Fruit fly (Drosophila melanogaster) whole organism, adult: ENCODE results near the gene CG32037.

Experiments used
- CG11617 ChIP-seq: fragments of 200-800 bp; sonication (Bioruptor generic); optimal IDR thresholded peaks from 2 replicates; lab custom pipeline; 2017; ENCODE audit warnings: mild to moderate bottlenecking, missing biosample characterization, missing genetic modification reagents, missing genetic modification characterization
- CG12768 ChIP-seq: fragments of 200-800 bp; sonication (Bioruptor generic); optimal IDR thresholded peaks from 2 replicates; lab custom pipeline; 2017; ENCODE audit warnings: missing biosample characterization, missing genetic modification characterization, mild to moderate bottlenecking, moderate library complexity, missing genetic modification reagents
- CG14711 ChIP-seq: fragments of 200-800 bp; sonication (Bioruptor generic); optimal IDR thresholded peaks from 2 replicates; lab custom pipeline; 2018; ENCODE audit warnings: missing biosample characterization, mild to moderate bottlenecking, missing genetic modification characterization, moderate library complexity
- CG1620 ChIP-seq: fragments of 200-800 bp; sonication (Bioruptor generic); optimal IDR thresholded peaks from 2 replicates; lab custom pipeline; 2016; ENCODE audit warnings: missing biosample characterization, missing genetic modification characterization
- CG33017 ChIP-seq: fragments of 200-800 bp; sonication (Bioruptor generic); optimal IDR thresholded peaks from 2 replicates; lab custom pipeline; 2018; ENCODE audit warnings: missing biosample characterization, mild to moderate bottlenecking, missing genetic modification characterization, moderate library complexity
- CG5204 ChIP-seq: fragments of 200-800 bp; sonication (Bioruptor generic); optimal IDR thresholded peaks from 2 replicates; lab custom pipeline; 2016; ENCODE audit warnings: missing biosample characterization, missing genetic modification characterization
- CG7045 ChIP-seq: fragments of 200-800 bp; sonication (Bioruptor generic); optimal IDR thresholded peaks from 2 replicates; lab custom pipeline; 2017; ENCODE audit warnings: missing biosample characterization, mild to moderate bottlenecking, missing genetic modification characterization
- CG7101 ChIP-seq: fragments of 200-800 bp; sonication (Bioruptor generic); optimal IDR thresholded peaks from 2 replicates; lab custom pipeline; 2018; ENCODE audit warnings: missing biosample characterization, mild to moderate bottlenecking, missing genetic modification characterization, moderate library complexity
- Clk ChIP-seq: fragments of 200-800 bp; sonication (Bioruptor generic); optimal IDR thresholded peaks from 2 replicates; lab custom pipeline; 2017; ENCODE audit warnings: missing biosample characterization, missing genetic modification characterization
- Crg-1 ChIP-seq: fragments of 200-800 bp; sonication (Bioruptor generic); optimal IDR thresholded peaks from 2 replicates; lab custom pipeline; 2016; ENCODE audit warnings: missing biosample characterization, missing genetic modification characterization
- Hr96 ChIP-seq: fragments of 200-800 bp; sonication (Bioruptor generic); optimal IDR thresholded peaks from 2 replicates; lab custom pipeline; 2016; ENCODE audit warnings: missing biosample characterization, missing genetic modification characterization
- Mnt ChIP-seq: fragments of 200-800 bp; sonication (Bioruptor generic); optimal IDR thresholded peaks from 2 replicates; lab custom pipeline; 2016; ENCODE audit warnings: missing biosample characterization, mild to moderate bottlenecking, missing genetic modification characterization
- bab1 ChIP-seq: fragments of 200-800 bp; sonication (Bioruptor generic); optimal IDR thresholded peaks from 3 replicates; lab custom pipeline; 2019; ENCODE audit warnings: missing biosample characterization, mild to moderate bottlenecking, missing genetic modification characterization, moderate library complexity
- cic ChIP-seq: fragments of 200-800 bp; sonication (Bioruptor generic); optimal IDR thresholded peaks from 2 replicates; lab custom pipeline; 2017; ENCODE audit warnings: missing biosample characterization, mild to moderate bottlenecking, missing genetic modification characterization, moderate library complexity
- cnc ChIP-seq, 2 experiments: fragments of >200 bp; optimal IDR thresholded peaks; 2 replicates each; lab custom pipeline; 2017
- kay ChIP-seq: fragments of 200-800 bp; sonication (Bioruptor generic); peaks from one replicate; lab custom pipeline; 2016; ENCODE audit warnings: missing biosample characterization, missing genetic modification characterization, borderline replicate concordance
- ovo ChIP-seq: fragments of 200-800 bp; sonication (Bioruptor generic); optimal IDR thresholded peaks from 2 replicates; lab custom pipeline; 2016; ENCODE audit warnings: missing biosample characterization, missing genetic modification characterization
- pad ChIP-seq: fragments of 200-800 bp; sonication (Bioruptor generic); optimal IDR thresholded peaks from 3 replicates; lab custom pipeline; 2017; ENCODE audit warnings: missing biosample characterization, missing genetic modification characterization, mild to moderate bottlenecking, moderate library complexity, missing genetic modification reagents
- tj ChIP-seq: fragments of 200-800 bp; sonication (Bioruptor generic); optimal IDR thresholded peaks from 3 replicates; lab custom pipeline; 2017; ENCODE audit warnings: missing biosample characterization, mild to moderate bottlenecking, missing genetic modification characterization, moderate library complexity
- toe ChIP-seq: fragments of 200-800 bp; sonication (Bioruptor generic); optimal IDR thresholded peaks from 2 replicates; lab custom pipeline; 2016; ENCODE audit warnings: missing biosample characterization, missing genetic modification characterization

The CG32037 gene

dm6 chr3L:9492115-9492514, at the start of gene CG32037:
TSS of gene CG32037 (minus strand) at chr3L:9492215.
- no peak for TF ChIP-seq cic (GFP tag; lab: Kevin White, UChicago)
- TF ChIP-seq CG12768, result no peak
- no peak for TF ChIP-seq Clk (GFP tag; lab: Kevin White, UChicago)
- no peak for TF ChIP-seq CG5204
- no peak for TF ChIP-seq CG7101
- no peak for TF ChIP-seq CG7045
- no peak for TF ChIP-seq CG1620
- TF ChIP-seq kay (GFP tag; lab: Kevin White, UChicago), result no peak
- TF ChIP-seq Crg-1 (GFP tag; lab: Kevin White, UChicago), result no peak
- TF ChIP-seq Mnt (GFP tag; lab: Kevin White, UChicago), result no peak
- TF ChIP-seq toe (GFP tag; lab: Kevin White, UChicago), result no peak

- TF ChIP-seq CG7045, result no peak
- no peak for TF ChIP-seq CG11617 (GFP tag; lab: Kevin White, UChicago)
- no peak for TF ChIP-seq CG14711 (tag; lab: Kevin White, UChicago)
- no peak for TF ChIP-seq kay (GFP tag; lab: Kevin White, UChicago)
- TF ChIP-seq CG12768, result no peak
- no peak for TF ChIP-seq ovo (GFP tag; lab: Kevin White, UChicago)
- TF ChIP-seq CG7101, result no peak
Observed at dm6 chr3L:9528835-9529234, 36.8 kb upstream of the CG32037 start, which contains the start of gene Or67a. TSS of gene Or67a (plus strand) at chr3L:9529067.

dm6 chr3L:9525444-9525843, 33.4 kb upstream of the CG32037 start, which contains the start of gene CG33700:
TSS of gene CG33700 (minus strand) at chr3L:9525544.
- TF ChIP-seq cnc (optimal IDR thresholded peaks at IDR 0.05; lab: Kevin White, UChicago), result no peak
- TF ChIP-seq CG5204, result no peak
- no peak for TF ChIP-seq Hr96 (GFP tag; lab: Kevin White, UChicago)
- no peak for TF ChIP-seq tj (GFP tag; lab: Kevin White, UChicago)
- no peak for TF ChIP-seq bab1 (GFP tag; lab: Kevin White, UChicago)
- TF ChIP-seq CG7045, result no peak
- no peak for TF ChIP-seq CG33017 (tag; lab: Kevin White, UChicago)
- no peak for TF ChIP-seq CG1620
- no peak for TF ChIP-seq CG7101
- no peak for TF ChIP-seq Crg-1 (GFP tag; lab: Kevin White, UChicago)
- TF ChIP-seq cic (GFP tag; lab: Kevin White, UChicago), result no peak
- TF ChIP-seq toe (GFP tag; lab: Kevin White, UChicago), result no peak
- TF ChIP-seq Clk (GFP tag; lab: Kevin White, UChicago), result no peak
- TF ChIP-seq CG14711 (tag; lab: Kevin White, UChicago), result no peak
- no peak for TF ChIP-seq Mnt (GFP tag; lab: Kevin White, UChicago)
- no peak for TF ChIP-seq CG11617 (GFP tag; lab: Kevin White, UChicago)
- no peak for TF ChIP-seq ovo (GFP tag; lab: Kevin White, UChicago)

- TF ChIP-seq kay (GFP tag; lab: Kevin White, UChicago), result no peak
- no peak for TF ChIP-seq Mnt (GFP tag; lab: Kevin White, UChicago)
- no peak for TF ChIP-seq CG12768
- no peak for TF ChIP-seq CG33017 (tag; lab: Kevin White, UChicago)
- TF ChIP-seq Hr96 (GFP tag; lab: Kevin White, UChicago), result no peak
- no peak for TF ChIP-seq CG1620
- no peak for TF ChIP-seq cic (GFP tag; lab: Kevin White, UChicago)
- no peak for TF ChIP-seq ovo (GFP tag; lab: Kevin White, UChicago)
- TF ChIP-seq CG11617 (GFP tag; lab: Kevin White, UChicago), result no peak
Observed at dm6 chr3L:9513309-9513708, 21.3 kb upstream of the CG32037 start, which contains the start of gene CG33702. TSS of gene CG33702 (minus strand) at chr3L:9513409.

DNA sequence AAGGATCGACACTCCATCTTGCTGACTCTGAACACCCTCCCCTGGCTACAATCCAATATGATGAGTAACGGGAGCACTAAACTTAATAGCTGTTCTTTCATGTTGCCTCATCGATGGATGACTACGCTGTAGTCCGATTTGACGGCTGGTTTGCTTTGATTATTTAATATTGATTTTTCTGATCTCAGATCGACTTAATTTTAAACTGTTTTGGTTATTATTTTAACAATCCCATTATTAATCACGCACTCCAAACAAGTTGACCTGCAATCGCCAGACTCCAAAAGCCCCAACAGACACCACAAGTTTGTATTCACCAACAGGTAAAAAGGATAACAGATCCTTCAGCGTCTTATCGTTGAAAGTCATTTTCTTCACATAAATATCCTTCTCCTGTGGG, 20.5 kb upstream of the CG32037 start, which contains the start of gene CG33703:
Gene CG33703 (minus strand): TSS at position 101 of the 400 bp plus-strand sequence.
- no peak for TF ChIP-seq CG5204
- TF ChIP-seq CG1620, result no peak
- TF ChIP-seq pad, result no peak
- no peak for TF ChIP-seq Crg-1 (GFP tag; lab: Kevin White, UChicago)
- TF ChIP-seq kay (GFP tag; lab: Kevin White, UChicago), result peak; percentile 29
- TF ChIP-seq cic (GFP tag; lab: Kevin White, UChicago), result no peak
- no peak for TF ChIP-seq ovo (GFP tag; lab: Kevin White, UChicago)
- no peak for TF ChIP-seq CG7101

DNA sequence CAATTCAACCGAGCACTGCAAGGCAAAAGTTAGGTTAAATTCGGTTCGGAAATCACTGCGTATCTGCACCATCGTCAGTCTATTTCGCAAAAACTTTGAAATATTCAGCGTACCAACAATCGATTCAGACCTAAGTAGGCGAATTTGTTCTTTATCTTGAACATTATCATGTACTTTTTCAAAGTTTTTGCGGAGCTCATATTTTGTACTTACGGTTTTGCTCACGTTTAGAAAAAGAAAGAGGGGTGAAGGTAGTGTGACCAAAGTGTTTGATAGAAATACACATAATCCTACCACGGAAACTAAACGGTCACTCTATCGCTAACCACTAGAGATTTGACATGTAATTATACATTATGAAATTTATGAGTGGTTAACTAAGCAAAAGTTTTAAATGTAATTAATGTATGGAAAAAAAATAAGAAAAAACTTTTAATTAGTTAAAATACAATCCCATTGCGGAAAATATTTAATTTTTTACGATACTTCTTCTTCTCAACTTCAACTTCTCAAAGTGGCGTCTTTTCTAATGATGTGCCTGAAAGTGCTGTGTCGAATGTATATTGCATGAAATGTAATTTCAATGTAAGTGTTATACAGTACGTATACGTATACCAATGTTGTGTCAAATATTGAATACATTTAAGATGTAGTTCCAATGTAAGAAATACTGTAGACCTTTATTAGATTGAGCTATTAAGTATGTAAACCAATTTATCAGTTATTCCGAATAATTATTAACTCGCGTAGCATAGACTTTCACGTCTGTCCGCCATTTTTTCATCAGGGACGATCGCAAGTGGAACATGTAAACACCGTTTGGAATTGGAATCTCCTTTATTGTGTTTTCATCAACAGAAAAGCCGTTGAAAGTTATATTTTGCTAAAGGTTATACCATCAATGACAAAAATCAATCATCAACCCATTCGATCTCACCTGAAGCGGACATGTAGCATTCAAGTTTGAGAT, 19.6 kb upstream of the CG32037 start, which contains the start of gene RpS9:
Gene RpS9 (minus strand): TSS at position 245 of the 970 bp plus-strand sequence.
- TF ChIP-seq Crg-1 (GFP tag; lab: Kevin White, UChicago) (no peak), ovo (GFP tag; lab: Kevin White, UChicago) (no peak), CG33017 (tag; lab: Kevin White, UChicago) (peak; percentile 34), Clk (GFP tag; lab: Kevin White, UChicago) (no peak), CG14711 (tag; lab: Kevin White, UChicago) (peak; percentile 36), CG7045 (no peak), Mnt (GFP tag; lab: Kevin White, UChicago) (peak; percentile 38), CG7101 (peak; percentile 51), toe (GFP tag; lab: Kevin White, UChicago) (peak; percentile 12), pad (peak; percentile 95), cic (GFP tag; lab: Kevin White, UChicago) (no peak), bab1 (GFP tag; lab: Kevin White, UChicago) (peak; percentile 68), kay (GFP tag; lab: Kevin White, UChicago) (peak; percentile 46), CG5204 (no peak), cnc (optimal IDR thresholded peaks at IDR 0.05; lab: Kevin White, UChicago) (no peak), CG12768 (peak; percentile 56), CG1620 (no peak), CG11617 (GFP tag; lab: Kevin White, UChicago) (peak; percentile 34), tj (GFP tag; lab: Kevin White, UChicago) (peak; percentile 18), Hr96 (GFP tag; lab: Kevin White, UChicago) (peak; percentile 46)
